Worm (Caenorhabditis elegans): ENCODE results near the gene pvf-1.

- peak in 1 of 3 experiments; percentile 29 for TF ChIP-seq dpl-1 (GFP tag; optimal IDR thresholded peaks at IDR 0.05)
- TF ChIP-seq nhr-28 (tag; optimal IDR thresholded peaks at IDR 0.05) = no peak
- no peak for TF ChIP-seq hpl-2 (GFP tag; optimal IDR thresholded peaks at IDR 0.05)
- TF ChIP-seq snu-23 (GFP tag; optimal IDR thresholded peaks at IDR 0.05) = peak; percentile 48
- TF ChIP-seq elt-2 (tag; optimal IDR thresholded peaks at IDR 0.05) = no peak
- no peak for TF ChIP-seq nhr-237 (tag; optimal IDR thresholded peaks at IDR 0.05)
- TF ChIP-seq isw-1 (GFP tag; IDR thresholded peaks at IDR 0.05) = peak; percentile 40
- TF ChIP-seq jun-1 (tag; optimal IDR thresholded peaks at IDR 0.05) = no peak
- TF ChIP-seq ces-1 (GFP tag; optimal IDR thresholded peaks at IDR 0.05) = no peak
- TF ChIP-seq fos-1 (tag; optimal IDR thresholded peaks at IDR 0.05) = no peak
- no peak for TF ChIP-seq aly-2 (tag; optimal IDR thresholded peaks at IDR 0.05)
These were observed 38.3 kb downstream of the pvf-1 start for ce11 chrIII:1785776-1786175.
